Fruit fly (Drosophila melanogaster) whole organism, embryonic: Measurements from ENCODE around the gene grim.

Experiments used
- Adf1 ChIP-seq: fragments of 200-800 bp; sonication (Bioruptor generic); IDR thresholded peaks from 2 replicates; pipeline ENCODE4 v1.3.6; 2022; ENCODE audit warnings: missing biosample characterization, missing genetic modification characterization
- Atf-2 ChIP-seq: fragments of 200-800 bp; sonication (Bioruptor generic); optimal IDR thresholded peaks from 2 replicates; lab custom pipeline; 2016; ENCODE audit warnings: missing biosample characterization, missing genetic modification characterization
- Atf6 ChIP-seq: fragments of 200-800 bp; sonication (Bioruptor generic); IDR thresholded peaks from 2 replicates; pipeline ENCODE4 v1.3.6; 2022; ENCODE audit warnings: missing biosample characterization, missing genetic modification characterization
- CG10209 ChIP-seq: fragments of 200-800 bp; sonication (Bioruptor generic); optimal IDR thresholded peaks from 3 replicates; lab custom pipeline; 2017; ENCODE audit warnings: missing biosample characterization, mild to moderate bottlenecking, missing genetic modification characterization, missing genetic modification reagents
- CG10431 ChIP-seq: fragments of 200-800 bp; sonication (Bioruptor generic); optimal IDR thresholded peaks from 3 replicates; lab custom pipeline; 2018; ENCODE audit warnings: missing biosample characterization, mild to moderate bottlenecking, missing genetic modification characterization
- CG10979 ChIP-seq: fragments of 200-800 bp; sonication (Bioruptor generic); optimal IDR thresholded peaks from 2 replicates; lab custom pipeline; 2018; ENCODE audit warnings: missing biosample characterization, mild to moderate bottlenecking, missing genetic modification characterization, moderate library complexity
- CG12071 ChIP-seq: fragments of 200-800 bp; sonication (Bioruptor generic); optimal IDR thresholded peaks from 3 replicates; lab custom pipeline; 2018; ENCODE audit warnings: missing biosample characterization, mild to moderate bottlenecking, missing genetic modification characterization
- CG12236 ChIP-seq: fragments of 200-800 bp; sonication (Bioruptor generic); optimal IDR thresholded peaks from 2 replicates; lab custom pipeline; 2016; ENCODE audit warnings: missing biosample characterization, missing genetic modification characterization
- CG14710 ChIP-seq: fragments of 200-800 bp; sonication (Bioruptor generic); optimal IDR thresholded peaks from 3 replicates; lab custom pipeline; 2019; ENCODE audit warnings: missing biosample characterization, mild to moderate bottlenecking, missing genetic modification characterization, moderate library complexity
- CG15073 ChIP-seq: fragments of 200-800 bp; sonication (Bioruptor generic); optimal IDR thresholded peaks from 2 replicates; lab custom pipeline; 2016; ENCODE audit warnings: missing biosample characterization, missing genetic modification characterization
- CG15696 ChIP-seq: fragments of 200-800 bp; sonication (Bioruptor generic); optimal IDR thresholded peaks from 2 replicates; lab custom pipeline; 2019; ENCODE audit warnings: missing biosample characterization, mild to moderate bottlenecking, missing genetic modification characterization, moderate library complexity
- CG17359 ChIP-seq: fragments of 200-800 bp; sonication (Bioruptor generic); optimal IDR thresholded peaks from 3 replicates; lab custom pipeline; 2018; ENCODE audit warnings: missing biosample characterization, mild to moderate bottlenecking, missing genetic modification characterization, moderate library complexity
- CG18011 ChIP-seq: fragments of 200-800 bp; sonication (Bioruptor generic); optimal IDR thresholded peaks from 2 replicates; lab custom pipeline; 2017; ENCODE audit warnings: missing biosample characterization, missing genetic modification characterization, mild to moderate bottlenecking, moderate library complexity, missing genotype
- CG1832 ChIP-seq: fragments of 200-800 bp; sonication (Bioruptor generic); optimal IDR thresholded peaks from 2 replicates; lab custom pipeline; 2017; ENCODE audit warnings: missing biosample characterization, mild to moderate bottlenecking, missing genetic modification characterization, inconsistent platforms
- CG2129 ChIP-seq: fragments of 200-800 bp; sonication (Bioruptor generic); IDR thresholded peaks from 2 replicates; pipeline ENCODE4 v1.3.6; 2022; ENCODE audit warnings: missing biosample characterization, missing genetic modification characterization; ENCODE audit not compliant: partially characterized antibody
- CG3065 ChIP-seq: fragments of 200-800 bp; sonication (Bioruptor generic); optimal IDR thresholded peaks from 2 replicates; lab custom pipeline; 2016; ENCODE audit warnings: missing biosample characterization, missing genetic modification characterization
- CG31388 ChIP-seq: fragments of 200-800 bp; sonication (Bioruptor generic); optimal IDR thresholded peaks from 2 replicates; lab custom pipeline; 2016; ENCODE audit warnings: missing biosample characterization, missing genetic modification characterization
- CG4424 ChIP-seq: fragments of 200-800 bp; sonication (Bioruptor generic); optimal IDR thresholded peaks from 3 replicates; lab custom pipeline; 2016; ENCODE audit warnings: missing biosample characterization, missing genetic modification characterization
- CG4707 ChIP-seq: fragments of 200-800 bp; sonication (Bioruptor generic); optimal IDR thresholded peaks from 2 replicates; lab custom pipeline; 2018; ENCODE audit warnings: missing biosample characterization, mild to moderate bottlenecking, missing genetic modification characterization, moderate library complexity
- CG5180 ChIP-seq: fragments of 200-800 bp; sonication (Bioruptor generic); optimal IDR thresholded peaks from 3 replicates; lab custom pipeline; 2017; ENCODE audit warnings: missing biosample characterization, missing genetic modification characterization, mild to moderate bottlenecking, moderate library complexity, missing genetic modification reagents
- CG6654 ChIP-seq: fragments of 200-800 bp; sonication (Bioruptor generic); optimal IDR thresholded peaks from 2 replicates; lab custom pipeline; 2017; ENCODE audit warnings: missing biosample characterization, mild to moderate bottlenecking, missing genetic modification characterization
- CG7928 ChIP-seq: fragments of 200-800 bp; sonication (Bioruptor generic); optimal IDR thresholded peaks from 2 replicates; lab custom pipeline; 2017; ENCODE audit warnings: missing biosample characterization, mild to moderate bottlenecking, missing genetic modification characterization
- Dad ChIP-seq: fragments of 200-800 bp; sonication (Bioruptor generic); optimal IDR thresholded peaks from 3 replicates; lab custom pipeline; 2016; ENCODE audit warnings: missing biosample characterization, missing genetic modification characterization
- Hey ChIP-seq: fragments of 200-800 bp; sonication (Bioruptor generic); optimal IDR thresholded peaks from 3 replicates; lab custom pipeline; 2018; ENCODE audit warnings: missing biosample characterization, mild to moderate bottlenecking, missing genetic modification characterization
- Hr3 ChIP-seq: fragments of 200-800 bp; sonication (Bioruptor generic); optimal IDR thresholded peaks from 3 replicates; lab custom pipeline; 2016; ENCODE audit warnings: missing biosample characterization, missing genetic modification characterization
- Lhr ChIP-seq: fragments of 200-800 bp; sonication (Bioruptor generic); optimal IDR thresholded peaks from 3 replicates; lab custom pipeline; 2017; ENCODE audit warnings: mild to moderate bottlenecking, missing biosample characterization, missing genetic modification reagents, missing genetic modification characterization
- NC2β ChIP-seq: fragments of 200-800 bp; sonication (Bioruptor generic); optimal IDR thresholded peaks from 2 replicates; lab custom pipeline; 2016; ENCODE audit warnings: missing biosample characterization, missing genetic modification characterization
- PHDP ChIP-seq: fragments of 200-800 bp; sonication (Bioruptor generic); optimal IDR thresholded peaks from 3 replicates; lab custom pipeline; 2018; ENCODE audit warnings: missing biosample characterization, mild to moderate bottlenecking, missing genetic modification characterization, moderate library complexity
- Poxn ChIP-seq: fragments of 200-800 bp; sonication (Bioruptor generic); IDR thresholded peaks from 2 replicates; pipeline ENCODE4 v1.3.6; 2022; ENCODE audit warnings: missing biosample characterization, missing genetic modification characterization
- Stat92E ChIP-seq, 3 experiments: fragments of >200 bp in 2 of 3; fragments of 200-800 bp in 1 of 3; sonication (Bioruptor generic) in 1 of 3; optimal IDR thresholded peaks; 2 replicates each; lab custom pipeline; 2017 to 2019; ENCODE audit warnings: missing biosample characterization in 3 of 3, missing genetic modification characterization in 3 of 3, mild to moderate bottlenecking in 1 of 3, moderate library complexity in 1 of 3
- Xbp1 ChIP-seq: fragments of 200-800 bp; sonication (Bioruptor generic); optimal IDR thresholded peaks from 3 replicates; lab custom pipeline; 2016; ENCODE audit warnings: missing biosample characterization, mild to moderate bottlenecking, missing genetic modification characterization
- ato ChIP-seq: fragments of 200-800 bp; sonication (Bioruptor generic); IDR thresholded peaks from 2 replicates; pipeline ENCODE4 v1.3.6; 2022; ENCODE audit warnings: missing biosample characterization, missing genetic modification characterization; ENCODE audit not compliant: partially characterized antibody
- cato ChIP-seq: fragments of 200-800 bp; sonication (Bioruptor generic); optimal IDR thresholded peaks from 2 replicates; lab custom pipeline; 2016; ENCODE audit warnings: missing biosample characterization, missing genetic modification characterization, borderline replicate concordance
- danr ChIP-seq: fragments of 200-800 bp; sonication (Bioruptor generic); IDR thresholded peaks from 2 replicates; pipeline ENCODE4 v1.3.6; 2022; ENCODE audit warnings: missing biosample characterization, missing genetic modification characterization
- eve ChIP-seq, 2 experiments: fragments of >200 bp; optimal IDR thresholded peaks; 2 replicates each; lab custom pipeline; 2017; ENCODE audit warnings: missing biosample characterization in 2 of 2, missing genetic modification characterization in 2 of 2
- ewg ChIP-seq: fragments of 200-800 bp; sonication (Bioruptor generic); optimal IDR thresholded peaks from 3 replicates; lab custom pipeline; 2017; ENCODE audit warnings: mild to moderate bottlenecking, missing biosample characterization, missing genetic modification reagents, missing genetic modification characterization
- fd64A ChIP-seq: fragments of 200-800 bp; sonication (Bioruptor generic); optimal IDR thresholded peaks from 3 replicates; lab custom pipeline; 2018; ENCODE audit warnings: missing biosample characterization, mild to moderate bottlenecking, missing genetic modification characterization
- gem ChIP-seq: fragments of 200-800 bp; sonication (Bioruptor generic); optimal IDR thresholded peaks from 2 replicates; lab custom pipeline; 2019; ENCODE audit warnings: missing biosample characterization, mild to moderate bottlenecking, missing genetic modification characterization, moderate library complexity
- gsb-n ChIP-seq: fragments of 200-800 bp; sonication (Bioruptor generic); optimal IDR thresholded peaks from 3 replicates; lab custom pipeline; 2018; ENCODE audit warnings: missing biosample characterization, mild to moderate bottlenecking, missing genetic modification characterization
- h ChIP-seq: fragments of >200 bp; optimal IDR thresholded peaks from 2 replicates; lab custom pipeline; 2017
- ham ChIP-seq: fragments of 200-800 bp; sonication (Bioruptor generic); IDR thresholded peaks from 2 replicates; pipeline ENCODE4 v1.3.6; 2022; ENCODE audit warnings: missing biosample characterization, missing genetic modification characterization
- kay ChIP-seq: fragments of 200-800 bp; sonication (Bioruptor generic); optimal IDR thresholded peaks from 2 replicates; lab custom pipeline; 2016; ENCODE audit warnings: missing biosample characterization, missing genetic modification characterization
- mam ChIP-seq: fragments of 200-800 bp; sonication (Bioruptor generic); optimal IDR thresholded peaks from 3 replicates; lab custom pipeline; 2016; ENCODE audit warnings: missing biosample characterization, missing genetic modification characterization
- pzg ChIP-seq: fragments of 200-800 bp; sonication (Bioruptor generic); optimal IDR thresholded peaks from 3 replicates; lab custom pipeline; 2018; ENCODE audit warnings: missing biosample characterization, mild to moderate bottlenecking, missing genetic modification characterization, moderate library complexity
- repo ChIP-seq: fragments of 200-800 bp; sonication (Bioruptor generic); optimal IDR thresholded peaks from 2 replicates; lab custom pipeline; 2016; ENCODE audit warnings: missing biosample characterization, missing genetic modification characterization
- run ChIP-seq: fragments of 200-800 bp; sonication (Bioruptor generic); optimal IDR thresholded peaks from 3 replicates; lab custom pipeline; 2018; ENCODE audit warnings: missing biosample characterization, mild to moderate bottlenecking, missing genetic modification characterization
- scrt ChIP-seq: fragments of 200-800 bp; sonication (Bioruptor generic); optimal IDR thresholded peaks from 2 replicates; lab custom pipeline; 2018; ENCODE audit warnings: missing biosample characterization, mild to moderate bottlenecking, missing genetic modification characterization, moderate library complexity
- ssp ChIP-seq: fragments of 200-800 bp; sonication (Bioruptor generic); IDR thresholded peaks from 2 replicates; pipeline ENCODE4 v1.3.6; 2022; ENCODE audit warnings: missing biosample characterization, missing genetic modification characterization
- unpg ChIP-seq: fragments of 200-800 bp; sonication (Bioruptor generic); optimal IDR thresholded peaks from 3 replicates; lab custom pipeline; 2018; ENCODE audit warnings: missing biosample characterization, mild to moderate bottlenecking, missing genetic modification characterization, moderate library complexity
- vvl ChIP-seq: fragments of 200-800 bp; sonication (Bioruptor generic); IDR thresholded peaks from 2 replicates; pipeline ENCODE4 v1.3.6; 2022; ENCODE audit warnings: missing biosample characterization, missing genetic modification characterization

The grim gene

dm6 chr3L:18349090-18349709 is 45.0 kb upstream of the grim start (continued):
- TF ChIP-seq Xbp1 (GFP tag; lab: Kevin White, UChicago) (peak; percentile 5), CG7928 (GFP tag; lab: Kevin White, UChicago) (no peak), ssp (GFP tag; lab: Robert Waterston, UW) (no peak), Poxn (GFP tag; lab: Robert Waterston, UW) (no peak), CG12071 (GFP tag; lab: Kevin White, UChicago) (no peak), ewg (GFP tag; lab: Kevin White, UChicago) (peak; percentile 23), eve (GFP tag; optimal IDR thresholded peaks at IDR 0.05; lab: Kevin White, UChicago) (no peak), Atf-2 (GFP tag; lab: Kevin White, UChicago) (no peak), unpg (GFP tag; lab: Kevin White, UChicago) (peak; percentile 66), kay (GFP tag; lab: Kevin White, UChicago) (no peak), gem (tag; lab: Kevin White, UChicago) (peak; percentile 81), Dad (no peak), vvl (GFP tag; lab: Robert Waterston, UW) (0 out of 2 replicates have a peak, but pooled peaks have one; percentile 15), pzg (GFP tag; lab: Kevin White, UChicago) (no peak), ham (GFP tag; lab: Robert Waterston, UW) (no peak), Hr3 (GFP tag; lab: Kevin White, UChicago) (peak; percentile 19), mam (GFP tag; lab: Kevin White, UChicago) (no peak), CG14710 (tag; lab: Kevin White, UChicago) (peak; percentile 64), run (no peak), CG1832 (GFP tag; lab: Kevin White, UChicago) (no peak), CG31388 (GFP tag; lab: Kevin White, UChicago) (no peak), Adf1 (no peak), CG2129 (GFP tag; lab: Robert Waterston, UW) (no peak), Hey (tag; lab: Kevin White, UChicago) (no peak), Stat92E (GFP tag; optimal IDR thresholded peaks at IDR 0.05; lab: Kevin White, UChicago) (peak in 1 of 3 experiments; percentile 15), ato (GFP tag; lab: Robert Waterston, UW) (no peak), CG3065 (GFP tag; lab: Kevin White, UChicago) (no peak), CG10431 (GFP tag; lab: Kevin White, UChicago) (no peak), CG17359 (tag; lab: Kevin White, UChicago) (no peak), CG18011 (GFP tag; lab: Kevin White, UChicago) (no peak), CG15073 (peak; percentile 20), Lhr (GFP tag; lab: Kevin White, UChicago) (peak; percentile 3), CG5180 (no peak), cato (GFP tag; lab: Kevin White, UChicago) (no peak), NC2β (GFP tag; lab: Kevin White, UChicago) (no peak), gsb-n (tag; lab: Kevin White, UChicago) (peak; percentile 83), CG4707 (no peak), CG10979 (peak; percentile 76), CG15696 (peak; percentile 70), CG6654 (GFP tag; lab: Kevin White, UChicago) (no peak), CG12236 (GFP tag; lab: Kevin White, UChicago) (no peak), Atf6 (GFP tag; lab: Robert Waterston, UW) (no peak), fd64A (no peak), PHDP (tag; lab: Kevin White, UChicago) (no peak), CG10209 (GFP tag; lab: Kevin White, UChicago) (peak; percentile 37), repo (GFP tag; lab: Kevin White, UChicago) (no peak), CG4424 (GFP tag; lab: Kevin White, UChicago) (peak; percentile 35), scrt (GFP tag; lab: Kevin White, UChicago) (no peak), danr (GFP tag; lab: Robert Waterston, UW) (no peak), h (lab: Kevin White, UChicago) (no peak)
